Fruit fly (Drosophila melanogaster) Kc167 (cell line): ENCODE data around the gene Ktl.

Experiments
- Myc ChIP-seq: fragments of >200 bp; optimal IDR thresholded peaks from 2 replicates; lab custom pipeline; 2017; ENCODE audit warnings: missing external identifiers
- h ChIP-seq: fragments of >200 bp; optimal IDR thresholded peaks from 3 replicates; lab custom pipeline; 2018; ENCODE audit warnings: missing external identifiers
- insv ChIP-seq: fragments of >200 bp; optimal IDR thresholded peaks from 3 replicates; lab custom pipeline; 2018; ENCODE audit warnings: missing external identifiers

dm6 chr3R:20915828-20916227 lies 18.7 kb upstream of the Ktl start:
- TF ChIP-seq Myc (lab: Kevin White, UChicago) (no peak), h (lab: Kevin White, UChicago) (no peak), insv (lab: Kevin White, UChicago) (no peak)
